Worm (Caenorhabditis elegans) whole organism, L4/young adult: Measurements from ENCODE around the gene sth-1.

ENCODE experiments used
- W03F9.2 ChIP-seq: fragments of 150-350 bp; optimal IDR thresholded peaks from 2 replicates; lab custom pipeline; 2014; ENCODE audit warnings: missing biosample characterization, missing genetic modification characterization
- dao-5 ChIP-seq: sonication (generic microtip); optimal IDR thresholded peaks from 2 replicates; lab custom pipeline; 2016; ENCODE audit warnings: missing genotype, missing genetic modification characterization, moderate library complexity, missing compliant biosample characterization
- him-1 ChIP-seq: sonication (generic microtip); optimal IDR thresholded peaks from 2 replicates; lab custom pipeline; 2016; ENCODE audit warnings: missing genotype, missing genetic modification reagents, missing genetic modification characterization, missing compliant biosample characterization

- no peak for TF ChIP-seq W03F9.2 (tag; lab: Kevin White, UChicago)
- no peak for TF ChIP-seq him-1 (tag; lab: Kevin White, UChicago)
- no peak for TF ChIP-seq dao-5 (tag; lab: Kevin White, UChicago)
Observed at ce11 chrV:8019783-8020182, 32.2 kb upstream of the sth-1 start.
